Worm (Caenorhabditis elegans) whole organism, late embryonic: ENCODE data around the gene mes-2.

Experiments
- C08G9.2 ChIP-seq: sonication (generic microtip); optimal IDR thresholded peaks from 2 replicates; lab custom pipeline; 2016; ENCODE audit warnings: mild to moderate bottlenecking, missing genetic modification characterization, moderate library complexity, missing compliant biosample characterization
- C38D4.7 ChIP-seq: fragments of 200-800 bp; sonication (Bioruptor generic); optimal IDR thresholded peaks from 2 replicates; lab custom pipeline; 2018; ENCODE audit warnings: mild to moderate bottlenecking, missing genetic modification characterization, moderate library complexity, missing compliant biosample characterization
- F13H6.1 ChIP-seq: sonication (generic microtip); optimal IDR thresholded peaks from 2 replicates; lab custom pipeline; 2016; ENCODE audit warnings: missing genetic modification characterization, missing compliant biosample characterization
- K09A11.1 ChIP-seq: sonication (generic microtip); optimal IDR thresholded peaks from 2 replicates; lab custom pipeline; 2017; ENCODE audit warnings: antibody characterized with exemption, mild to moderate bottlenecking, missing genetic modification characterization, missing compliant biosample characterization; ENCODE audit not compliant: insufficient read depth
- T23F11.4 ChIP-seq: fragments of 200-800 bp; sonication (Bioruptor generic); optimal IDR thresholded peaks from 2 replicates; lab custom pipeline; 2018; ENCODE audit warnings: mild to moderate bottlenecking, missing genetic modification characterization, missing compliant biosample characterization
- Y22D7AL.16 ChIP-seq: sonication (generic microtip); optimal IDR thresholded peaks from 2 replicates; lab custom pipeline; 2016; ENCODE audit warnings: missing genetic modification characterization, missing compliant biosample characterization
- ama-1 ChIP-seq: fragments of 150-350 bp; optimal IDR thresholded peaks from 2 replicates; lab custom pipeline; 2014
- ceh-14 ChIP-seq: sonication (generic microtip); optimal IDR thresholded peaks from 2 replicates; lab custom pipeline; 2016; ENCODE audit warnings: missing genotype, missing genetic modification characterization, missing compliant biosample characterization
- ceh-18 ChIP-seq: sonication (generic microtip); optimal IDR thresholded peaks from 2 replicates; lab custom pipeline; 2016; ENCODE audit warnings: missing genetic modification characterization, missing compliant biosample characterization
- ceh-19 ChIP-seq: fragments of 200-800 bp; sonication (Bioruptor generic); optimal IDR thresholded peaks from 2 replicates; lab custom pipeline; 2018; ENCODE audit warnings: mild to moderate bottlenecking, missing genetic modification characterization, missing compliant biosample characterization
- ceh-2 ChIP-seq: sonication (generic microtip); optimal IDR thresholded peaks from 2 replicates; lab custom pipeline; 2016; ENCODE audit warnings: missing genotype, missing genetic modification characterization, missing compliant biosample characterization
- ceh-22 ChIP-seq: sonication (generic microtip); optimal IDR thresholded peaks from 2 replicates; lab custom pipeline; 2017; ENCODE audit warnings: missing biosample characterization, missing genetic modification characterization
- ceh-30 ChIP-seq: fragments of 150-350 bp; optimal IDR thresholded peaks from 2 replicates; lab custom pipeline; 2014; ENCODE audit warnings: missing biosample characterization, missing genetic modification characterization
- ceh-31 ChIP-seq: sonication (generic microtip); optimal IDR thresholded peaks from 2 replicates; lab custom pipeline; 2016; ENCODE audit warnings: missing genetic modification characterization, missing compliant biosample characterization
- ceh-34 ChIP-seq: sonication (generic microtip); optimal IDR thresholded peaks from 2 replicates; lab custom pipeline; 2016; ENCODE audit warnings: mild to moderate bottlenecking, missing genetic modification characterization, missing compliant biosample characterization
- ceh-48 ChIP-seq: sonication (generic microtip); optimal IDR thresholded peaks from 2 replicates; lab custom pipeline; 2016; ENCODE audit warnings: missing genetic modification characterization, inconsistent platforms, missing compliant biosample characterization
- ceh-6 ChIP-seq: fragments of 200-800 bp; sonication (Bioruptor generic); optimal IDR thresholded peaks from 2 replicates; lab custom pipeline; 2018; ENCODE audit warnings: mild to moderate bottlenecking, missing genetic modification characterization, missing compliant biosample characterization
- dmd-4 ChIP-seq: sonication (generic microtip); optimal IDR thresholded peaks from 2 replicates; lab custom pipeline; 2016; ENCODE audit warnings: borderline replicate concordance, missing genetic modification characterization, missing compliant biosample characterization
- dve-1 ChIP-seq: sonication (generic microtip); optimal IDR thresholded peaks from 2 replicates; lab custom pipeline; 2017; ENCODE audit warnings: antibody characterized with exemption, mild to moderate bottlenecking, missing genetic modification characterization, missing compliant biosample characterization
- eyg-1 ChIP-seq: sonication (generic microtip); optimal IDR thresholded peaks from 2 replicates; lab custom pipeline; 2016; ENCODE audit warnings: missing genotype, missing genetic modification characterization, missing compliant biosample characterization
- fax-1 ChIP-seq: sonication (generic microtip); optimal IDR thresholded peaks from 2 replicates; lab custom pipeline; 2016; ENCODE audit warnings: missing genotype, missing genetic modification characterization, missing compliant biosample characterization
- fkh-10 ChIP-seq: fragments of 150-350 bp; optimal IDR thresholded peaks from 2 replicates; lab custom pipeline; 2014; ENCODE audit warnings: missing biosample characterization, missing genetic modification reagents, missing genetic modification characterization
- fkh-6 ChIP-seq: sonication (generic microtip); optimal IDR thresholded peaks from 2 replicates; lab custom pipeline; 2016; ENCODE audit warnings: missing genetic modification characterization, missing compliant biosample characterization
- gmeb-2 ChIP-seq: sonication (generic microtip); optimal IDR thresholded peaks from 2 replicates; lab custom pipeline; 2016; ENCODE audit warnings: missing genetic modification characterization, inconsistent platforms, missing compliant biosample characterization
- hlh-13 ChIP-seq: fragments of 200-800 bp; sonication (Bioruptor generic); optimal IDR thresholded peaks from 2 replicates; lab custom pipeline; 2018; ENCODE audit warnings: mild to moderate bottlenecking, missing genetic modification characterization, missing compliant biosample characterization
- hlh-30 ChIP-seq: sonication (generic microtip); optimal IDR thresholded peaks from 2 replicates; lab custom pipeline; 2017; ENCODE audit warnings: antibody characterized with exemption, missing genetic modification characterization, missing compliant biosample characterization; ENCODE audit not compliant: insufficient read depth
- hlh-6 ChIP-seq: sonication (generic microtip); optimal IDR thresholded peaks from 2 replicates; lab custom pipeline; 2016; ENCODE audit warnings: missing genotype, missing genetic modification characterization, missing compliant biosample characterization
- hlh-8 ChIP-seq: sonication (generic microtip); optimal IDR thresholded peaks from 2 replicates; lab custom pipeline; 2016; ENCODE audit warnings: missing genotype, missing genetic modification characterization, missing compliant biosample characterization
- lim-6 ChIP-seq: sonication (generic microtip); optimal IDR thresholded peaks from 2 replicates; lab custom pipeline; 2016; ENCODE audit warnings: missing genetic modification characterization, missing compliant biosample characterization
- lin-11 ChIP-seq: fragments of 200-800 bp; sonication (Bioruptor generic); optimal IDR thresholded peaks from 2 replicates; lab custom pipeline; 2018; ENCODE audit warnings: mild to moderate bottlenecking, missing genetic modification characterization, missing compliant biosample characterization
- nhr-11 ChIP-seq: fragments of 150-350 bp; optimal IDR thresholded peaks from 2 replicates; lab custom pipeline; 2014; ENCODE audit warnings: missing biosample characterization, missing genetic modification characterization
- nhr-232 ChIP-seq: sonication (generic microtip); optimal IDR thresholded peaks from 2 replicates; lab custom pipeline; 2016; ENCODE audit warnings: missing genetic modification characterization, missing compliant biosample characterization
- npax-4 ChIP-seq: sonication (generic microtip); optimal IDR thresholded peaks from 2 replicates; lab custom pipeline; 2016; ENCODE audit warnings: missing genetic modification characterization, missing compliant biosample characterization
- odd-2 ChIP-seq: sonication (generic microtip); optimal IDR thresholded peaks from 2 replicates; lab custom pipeline; 2017; ENCODE audit warnings: antibody characterized with exemption, mild to moderate bottlenecking, missing genetic modification characterization, missing compliant biosample characterization
- pag-3 ChIP-seq: sonication (generic microtip); optimal IDR thresholded peaks from 2 replicates; lab custom pipeline; 2016; ENCODE audit warnings: missing compliant biosample characterization, missing genetic modification characterization, borderline replicate concordance
- pax-1 ChIP-seq: fragments of 150-350 bp; optimal IDR thresholded peaks from 2 replicates; lab custom pipeline; 2014; ENCODE audit warnings: missing biosample characterization, missing genetic modification characterization
- pha-2 ChIP-seq: sonication (generic microtip); optimal IDR thresholded peaks from 2 replicates; lab custom pipeline; 2017; ENCODE audit warnings: mild to moderate bottlenecking, missing genetic modification characterization, missing compliant biosample characterization
- pros-1 ChIP-seq: fragments of 150-350 bp; optimal IDR thresholded peaks from 2 replicates; lab custom pipeline; 2014; ENCODE audit warnings: missing biosample characterization, missing genetic modification reagents, missing genetic modification characterization
- ref-2 ChIP-seq: sonication (generic microtip); optimal IDR thresholded peaks from 2 replicates; lab custom pipeline; 2016; ENCODE audit warnings: missing genetic modification characterization, missing compliant biosample characterization
- rnt-1 ChIP-seq: sonication (generic microtip); optimal IDR thresholded peaks from 2 replicates; lab custom pipeline; 2016; ENCODE audit warnings: missing genetic modification characterization, missing compliant biosample characterization
- sdc-2 ChIP-seq: sonication (generic microtip); optimal IDR thresholded peaks from 2 replicates; lab custom pipeline; 2016; ENCODE audit warnings: missing genotype, missing genetic modification characterization, missing compliant biosample characterization
- sox-2 ChIP-seq: fragments of 200-800 bp; sonication (Bioruptor generic); IDR thresholded peaks from 2 replicates; pipeline ENCODE4 v1.3.6; 2022; ENCODE audit warnings: missing genetic modification reagents, missing genetic modification characterization, missing compliant biosample characterization
- sox-4 ChIP-seq: sonication (generic microtip); optimal IDR thresholded peaks from 2 replicates; lab custom pipeline; 2017; ENCODE audit warnings: mild to moderate bottlenecking, missing genetic modification characterization, inconsistent platforms, missing compliant biosample characterization
- syd-9 ChIP-seq: sonication (generic microtip); optimal IDR thresholded peaks from 2 replicates; lab custom pipeline; 2016; ENCODE audit warnings: mild to moderate bottlenecking, missing genetic modification characterization, moderate library complexity, missing compliant biosample characterization
- tbx-2 ChIP-seq: sonication (generic microtip); optimal IDR thresholded peaks from 2 replicates; lab custom pipeline; 2016; ENCODE audit warnings: missing genetic modification characterization, missing compliant biosample characterization
- tbx-7 ChIP-seq: sonication (generic microtip); optimal IDR thresholded peaks from 2 replicates; lab custom pipeline; 2016; ENCODE audit warnings: missing genotype, missing genetic modification characterization, missing compliant biosample characterization
- unc-3 ChIP-seq, 2 experiments: fragments of 200-800 bp in 1 of 2; sonication (Bioruptor generic) in 1 of 2; sonication (generic microtip) in 1 of 2; conservative IDR thresholded peaks in 1 of 2; optimal IDR thresholded peaks in 1 of 2; 2 replicates each; pipeline versions ENCODE4 v1.3.6 to Lab custom; 2016 to 2022; ENCODE audit warnings: missing compliant biosample characterization in 2 of 2, missing genetic modification characterization in 2 of 2, missing genetic modification reagents in 1 of 2
- unc-42 ChIP-seq: sonication (generic microtip); optimal IDR thresholded peaks from 2 replicates; lab custom pipeline; 2016; ENCODE audit warnings: missing genotype, missing genetic modification characterization, missing compliant biosample characterization
- unc-55 ChIP-seq: sonication (generic microtip); optimal IDR thresholded peaks from 2 replicates; lab custom pipeline; 2017; ENCODE audit warnings: missing biosample characterization, missing genetic modification reagents, missing genetic modification characterization
- unc-86 ChIP-seq: sonication (generic microtip); optimal IDR thresholded peaks from 2 replicates; lab custom pipeline; 2016; ENCODE audit warnings: missing genetic modification characterization, missing compliant biosample characterization
- zip-5 ChIP-seq: sonication (generic microtip); optimal IDR thresholded peaks from 2 replicates; lab custom pipeline; 2016; ENCODE audit warnings: missing genetic modification characterization, missing compliant biosample characterization

mes-2 gene

ce11 chrII:14404741-14405488 lies 21.1 kb downstream of the mes-2 start:
- TF ChIP-seq tbx-7 (tag; lab: Kevin White, UChicago) (peak; percentile 8), fax-1 (tag; lab: Kevin White, UChicago) (no peak), fkh-10 (no peak), ceh-48 (no peak), ama-1 (lab: Kevin White, UChicago) (peak; percentile 21), pha-2 (tag; lab: Kevin White, UChicago) (peak; percentile 36), C08G9.2 (tag; lab: Kevin White, UChicago) (peak; percentile 45), T23F11.4 (peak; percentile 35), nhr-232 (tag; lab: Kevin White, UChicago) (peak; percentile 14), dve-1 (peak; percentile 19), ceh-34 (tag; lab: Kevin White, UChicago) (peak; percentile 95), unc-3 (GFP tag; conservative IDR thresholded peaks at IDR 0.05; lab: Robert Waterston, UW) (no peak), unc-3 (tag; optimal IDR thresholded peaks at IDR 0.05; lab: Kevin White, UChicago) (no peak), ceh-14 (tag; lab: Kevin White, UChicago) (peak; percentile 74), ceh-18 (tag; lab: Kevin White, UChicago) (peak; percentile 43), hlh-13 (GFP tag; lab: Kevin White, UChicago) (no peak), sdc-2 (tag; lab: Kevin White, UChicago) (peak; percentile 74), lin-11 (tag; lab: Kevin White, UChicago) (no peak), pag-3 (tag; lab: Kevin White, UChicago) (no peak), pax-1 (tag; lab: Kevin White, UChicago) (peak; percentile 18), Y22D7AL.16 (peak; percentile 21), fkh-6 (tag; lab: Kevin White, UChicago) (no peak), F13H6.1 (peak; percentile 74), gmeb-2 (tag; lab: Kevin White, UChicago) (no peak), hlh-6 (tag; lab: Kevin White, UChicago) (no peak), sox-4 (no peak), zip-5 (tag; lab: Kevin White, UChicago) (no peak), C38D4.7 (GFP tag; lab: Kevin White, UChicago) (no peak), npax-4 (no peak), dmd-4 (tag; lab: Kevin White, UChicago) (peak; percentile 48), ceh-30 (tag; lab: Kevin White, UChicago) (no peak), pros-1 (tag; lab: Kevin White, UChicago) (peak; percentile 84), unc-55 (GFP tag; lab: Kevin White, UChicago) (peak; percentile 95), ref-2 (peak; percentile 93), nhr-11 (tag; lab: Kevin White, UChicago) (no peak), unc-86 (tag; lab: Kevin White, UChicago) (no peak), hlh-30 (tag; lab: Kevin White, UChicago) (peak; percentile 97), syd-9 (tag; lab: Kevin White, UChicago) (no peak), ceh-22 (tag; lab: Kevin White, UChicago) (peak; percentile 77), ceh-31 (tag; lab: Kevin White, UChicago) (peak; percentile 96), unc-42 (tag; lab: Kevin White, UChicago) (peak; percentile 53), ceh-2 (tag; lab: Kevin White, UChicago) (peak; percentile 76), K09A11.1 (tag; lab: Kevin White, UChicago) (no peak), ceh-6 (GFP tag; lab: Kevin White, UChicago) (no peak), odd-2 (tag; lab: Kevin White, UChicago) (no peak), ceh-19 (peak; percentile 38), tbx-2 (tag; lab: Kevin White, UChicago) (peak; percentile 86), hlh-8 (peak; percentile 54), eyg-1 (tag; lab: Kevin White, UChicago) (peak; percentile 12), sox-2 (GFP tag; lab: Robert Waterston, UW) (peak; percentile 85), rnt-1 (tag; lab: Kevin White, UChicago) (peak; percentile 91), lim-6 (tag; lab: Kevin White, UChicago) (no peak)
